Worm (Caenorhabditis elegans): ENCODE results near the gene F42A9.11.

F42A9.11 gene

ce11 chrIV:8650696-8651095, 23.3 kb downstream of the F42A9.11 start, which contains the start of gene C49C8.2:
Gene C49C8.2, plus strand, starts transcription at chrIV:8651088.
- TF ChIP-seq W03F9.2 (tag; optimal IDR thresholded peaks at IDR 0.05) (no peak), dao-5 (tag; optimal IDR thresholded peaks at IDR 0.05) (no peak), him-1 (tag; optimal IDR thresholded peaks at IDR 0.05) (no peak)

- TF ChIP-seq dao-5 (tag; optimal IDR thresholded peaks at IDR 0.05) (no peak), him-1 (tag; optimal IDR thresholded peaks at IDR 0.05) (no peak), W03F9.2 (tag; optimal IDR thresholded peaks at IDR 0.05) (no peak)
Measured at ce11 chrIV:8651835-8652234, 24.4 kb downstream of the F42A9.11 start, which contains the start of gene C49C8.8. Gene C49C8.8, plus strand, starts transcription at chrIV:8652135.

- TF ChIP-seq him-1 (tag; optimal IDR thresholded peaks at IDR 0.05) (no peak), W03F9.2 (tag; optimal IDR thresholded peaks at IDR 0.05) (no peak), dao-5 (tag; optimal IDR thresholded peaks at IDR 0.05) (no peak)
Measured at ce11 chrIV:8653592-8653991, 26.2 kb downstream of the F42A9.11 start, which contains the start of gene C49C8.5. Gene C49C8.5, minus strand, starts transcription at chrIV:8653664.

- TF ChIP-seq dao-5 (tag; optimal IDR thresholded peaks at IDR 0.05) (no peak), W03F9.2 (tag; optimal IDR thresholded peaks at IDR 0.05) (no peak), him-1 (tag; optimal IDR thresholded peaks at IDR 0.05) (no peak)
Measured at ce11 chrIV:8654115-8654628, 26.7 kb downstream of the F42A9.11 start, which contains the start of gene C49C8.1. Gene C49C8.1, plus strand, starts transcription at chrIV:8654578.

- TF ChIP-seq W03F9.2 (tag; optimal IDR thresholded peaks at IDR 0.05) (no peak), him-1 (tag; optimal IDR thresholded peaks at IDR 0.05) (no peak), dao-5 (tag; optimal IDR thresholded peaks at IDR 0.05) (no peak)
Measured at ce11 chrIV:8658122-8658521, 30.7 kb downstream of the F42A9.11 start, which contains the start of gene C49C8.6. Gene C49C8.6, minus strand, starts transcription at chrIV:8658222.

ce11 chrIV:8665778-8666177, 38.3 kb downstream of the F42A9.11 start:
- TF ChIP-seq dao-5 (tag; optimal IDR thresholded peaks at IDR 0.05) (no peak), W03F9.2 (tag; optimal IDR thresholded peaks at IDR 0.05) (no peak), him-1 (tag; optimal IDR thresholded peaks at IDR 0.05) (no peak)

ce11 chrIV:8668635-8669034, 41.2 kb downstream of the F42A9.11 start, which contains the start of gene cdh-5:
Gene cdh-5, plus strand, starts transcription at chrIV:8668935.
- TF ChIP-seq dao-5 (tag; optimal IDR thresholded peaks at IDR 0.05) (no peak), W03F9.2 (tag; optimal IDR thresholded peaks at IDR 0.05) (no peak), him-1 (tag; optimal IDR thresholded peaks at IDR 0.05) (no peak)

- TF ChIP-seq dao-5 (tag; optimal IDR thresholded peaks at IDR 0.05) (no peak), W03F9.2 (tag; optimal IDR thresholded peaks at IDR 0.05) (no peak), him-1 (tag; optimal IDR thresholded peaks at IDR 0.05) (no peak)
Measured at ce11 chrIV:8673733-8674375, 46.4 kb downstream of the F42A9.11 start.

ce11 chrIV:8677303-8677702, 49.9 kb downstream of the F42A9.11 start, which contains the start of gene F08B4.8:
Gene F08B4.8, plus strand, starts transcription at chrIV:8677603.
- TF ChIP-seq him-1 (tag; optimal IDR thresholded peaks at IDR 0.05) = no peak
- TF ChIP-seq dao-5 (tag; optimal IDR thresholded peaks at IDR 0.05) = no peak
- TF ChIP-seq W03F9.2 (tag; optimal IDR thresholded peaks at IDR 0.05) = no peak
